Worm (Caenorhabditis elegans) whole organism, young adult: ENCODE data around the gene ceh-41.

Source experiments
- Y79H2A.3 ChIP-seq: fragments of 200-800 bp; sonication (Bioruptor generic); conservative IDR thresholded peaks from 2 replicates; pipeline ENCODE4 v1.3.6; 2022; ENCODE audit warnings: missing genetic modification reagents, missing genetic modification characterization, missing compliant biosample characterization
- ZK185.1 ChIP-seq: sonication (generic microtip); optimal IDR thresholded peaks from 2 replicates; lab custom pipeline; 2016; ENCODE audit warnings: mild to moderate bottlenecking, missing genetic modification characterization, missing compliant biosample characterization; ENCODE audit not compliant: poor library complexity, severe bottlenecking
- lag-1 ChIP-seq: fragments of 200-800 bp; sonication (Bioruptor generic); IDR thresholded peaks from 2 replicates; pipeline ENCODE4 v1.3.6; 2022; ENCODE audit warnings: missing genetic modification reagents, missing genetic modification characterization, missing compliant biosample characterization
- tbp1 ChIP-seq: fragments of 200-800 bp; sonication (Bioruptor generic); optimal IDR thresholded peaks from 2 replicates; lab custom pipeline; 2018; ENCODE audit warnings: mild to moderate bottlenecking, missing genetic modification characterization, missing compliant biosample characterization

DNA sequence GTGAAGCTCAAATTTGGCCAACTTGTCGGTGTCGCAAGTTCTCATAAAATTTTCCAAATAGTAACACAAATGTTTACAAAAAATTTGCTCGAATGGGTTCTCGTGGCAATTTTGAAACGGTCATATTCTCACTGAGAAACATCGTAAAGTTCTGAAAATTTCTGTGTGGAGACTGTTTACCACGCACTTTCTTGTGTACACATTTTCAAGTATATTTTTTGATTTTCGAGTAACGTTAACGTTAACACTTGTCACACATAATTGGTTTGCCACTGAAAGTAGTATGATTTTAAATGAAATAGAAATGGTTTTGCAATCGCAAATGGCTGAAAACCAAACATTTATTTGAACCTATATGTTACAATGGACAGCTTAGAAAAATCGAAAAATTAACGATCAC lies 42.3 kb upstream of the ceh-41 start:
- TF ChIP-seq lag-1 (no peak), tbp1 (no peak), Y79H2A.3 (GFP tag; lab: Robert Waterston, UW) (no peak), ZK185.1 (tag; lab: Kevin White, UChicago) (no peak)
